Fruit fly (Drosophila melanogaster) whole organism, embryonic: Measurements from ENCODE around the gene Iru.
A peak's percentile ranks its signal among the peaks of the same experiment; 100 is the strongest.

Source experiments
- Abd-B ChIP-seq: fragments of 200-800 bp; sonication (Bioruptor generic); optimal IDR thresholded peaks from 2 replicates; lab custom pipeline; 2018; ENCODE audit warnings: missing biosample characterization, mild to moderate bottlenecking, missing genetic modification characterization, moderate library complexity
- Atf3 ChIP-seq: fragments of 200-800 bp; sonication (Bioruptor generic); optimal IDR thresholded peaks from 3 replicates; lab custom pipeline; 2016; ENCODE audit warnings: missing biosample characterization, missing genetic modification characterization
- B-H2 ChIP-seq: fragments of 200-800 bp; sonication (Bioruptor generic); optimal IDR thresholded peaks from 2 replicates; lab custom pipeline; 2018; ENCODE audit warnings: missing biosample characterization, mild to moderate bottlenecking, missing genetic modification characterization
- Bteb2 ChIP-seq: fragments of 200-800 bp; sonication (Bioruptor generic); optimal IDR thresholded peaks from 2 replicates; lab custom pipeline; 2016; ENCODE audit warnings: missing biosample characterization, missing genetic modification characterization
- CG10147 ChIP-seq: fragments of 200-800 bp; sonication (Bioruptor generic); optimal IDR thresholded peaks from 2 replicates; lab custom pipeline; 2019; ENCODE audit warnings: missing biosample characterization, mild to moderate bottlenecking, missing genetic modification characterization, moderate library complexity
- CG10431 ChIP-seq: fragments of 200-800 bp; sonication (Bioruptor generic); optimal IDR thresholded peaks from 3 replicates; lab custom pipeline; 2018; ENCODE audit warnings: missing biosample characterization, mild to moderate bottlenecking, missing genetic modification characterization
- CG10654 ChIP-seq: fragments of 200-800 bp; sonication (Bioruptor generic); optimal IDR thresholded peaks from 2 replicates; lab custom pipeline; 2016; ENCODE audit warnings: missing biosample characterization, missing genetic modification characterization
- CG11504 ChIP-seq: fragments of 200-800 bp; sonication (Bioruptor generic); optimal IDR thresholded peaks from 3 replicates; lab custom pipeline; 2019; ENCODE audit warnings: missing biosample characterization, mild to moderate bottlenecking, missing genetic modification characterization, moderate library complexity
- CG11695 ChIP-seq: fragments of 200-800 bp; sonication (Bioruptor generic); IDR thresholded peaks from 3 replicates; pipeline ENCODE4 v1.3.6; 2022; ENCODE audit warnings: missing biosample characterization, missing genetic modification characterization
- CG14050 ChIP-seq: fragments of 200-800 bp; sonication (Bioruptor generic); IDR thresholded peaks from 3 replicates; pipeline ENCODE4 v1.3.6; 2022; ENCODE audit warnings: missing biosample characterization, missing genetic modification characterization
- CG15269 ChIP-seq: fragments of 200-800 bp; sonication (Bioruptor generic); optimal IDR thresholded peaks from 2 replicates; lab custom pipeline; 2018; ENCODE audit warnings: missing biosample characterization, mild to moderate bottlenecking, missing genetic modification characterization, moderate library complexity
- CG15514 ChIP-seq: fragments of 200-800 bp; sonication (Bioruptor generic); optimal IDR thresholded peaks from 3 replicates; lab custom pipeline; 2017; ENCODE audit warnings: missing biosample characterization, missing genetic modification characterization, mild to moderate bottlenecking, moderate library complexity, missing genetic modification reagents
- CG17328 ChIP-seq: fragments of 200-800 bp; sonication (Bioruptor generic); IDR thresholded peaks from 2 replicates; pipeline ENCODE4 v1.3.6; 2022; ENCODE audit warnings: missing biosample characterization, missing genetic modification characterization
- CG1792 ChIP-seq: fragments of 200-800 bp; sonication (Bioruptor generic); optimal IDR thresholded peaks from 2 replicates; lab custom pipeline; 2016; ENCODE audit warnings: missing biosample characterization, missing genetic modification characterization
- CG30020 ChIP-seq: fragments of 200-800 bp; optimal IDR thresholded peaks from 2 replicates; lab custom pipeline; 2019; ENCODE audit warnings: missing biosample characterization, mild to moderate bottlenecking, missing genetic modification characterization, moderate library complexity
- CG31365 ChIP-seq: fragments of 200-800 bp; sonication (Bioruptor generic); optimal IDR thresholded peaks from 2 replicates; lab custom pipeline; 2018; ENCODE audit warnings: missing biosample characterization, mild to moderate bottlenecking, missing genetic modification characterization
- CG32767 ChIP-seq: fragments of 200-800 bp; sonication (Bioruptor generic); IDR thresholded peaks from 2 replicates; pipeline ENCODE4 v1.3.6; 2022; ENCODE audit warnings: missing biosample characterization, missing genetic modification characterization
- CG5953 ChIP-seq: fragments of 200-800 bp; sonication (Bioruptor generic); IDR thresholded peaks from 2 replicates; pipeline ENCODE4 v1.3.6; 2022; ENCODE audit warnings: missing biosample characterization, missing genetic modification characterization
- CG6854 ChIP-seq: fragments of 200-800 bp; sonication (Bioruptor generic); optimal IDR thresholded peaks from 3 replicates; lab custom pipeline; 2017; ENCODE audit warnings: missing biosample characterization, mild to moderate bottlenecking, missing genetic modification characterization
- Doc3 ChIP-seq: fragments of 200-800 bp; sonication (Bioruptor generic); IDR thresholded peaks from 3 replicates; pipeline ENCODE4 v1.3.6; 2022; ENCODE audit warnings: missing biosample characterization, missing genetic modification characterization; ENCODE audit not compliant: partially characterized antibody
- Eip74EF ChIP-seq, 2 experiments: fragments of 200-800 bp in 1 of 2; fragments of >200 bp in 1 of 2; sonication (Bioruptor generic) in 1 of 2; optimal IDR thresholded peaks; 2 replicates each; lab custom pipeline; 2017 to 2019; ENCODE audit warnings: missing biosample characterization in 2 of 2, missing genetic modification characterization in 2 of 2, mild to moderate bottlenecking in 1 of 2, moderate library complexity in 1 of 2
- Elba2 ChIP-seq: fragments of 200-800 bp; sonication (Bioruptor generic); optimal IDR thresholded peaks from 3 replicates; lab custom pipeline; 2016; ENCODE audit warnings: missing biosample characterization, missing genetic modification characterization
- Hmx ChIP-seq: fragments of 200-800 bp; sonication (Bioruptor generic); optimal IDR thresholded peaks from 2 replicates; lab custom pipeline; 2016; ENCODE audit warnings: missing biosample characterization, missing genetic modification characterization
- Kr ChIP-seq: fragments of 200-800 bp; sonication (Bioruptor generic); optimal IDR thresholded peaks from 2 replicates; lab custom pipeline; 2017; ENCODE audit warnings: missing biosample characterization, mild to moderate bottlenecking, missing genetic modification characterization
- Mad ChIP-seq: fragments of 200-800 bp; sonication (Bioruptor generic); optimal IDR thresholded peaks from 2 replicates; lab custom pipeline; 2016; ENCODE audit warnings: missing biosample characterization, missing genetic modification characterization
- Max ChIP-seq: fragments of 200-800 bp; sonication (Bioruptor generic); optimal IDR thresholded peaks from 2 replicates; lab custom pipeline; 2016; ENCODE audit warnings: missing biosample characterization, mild to moderate bottlenecking, missing genetic modification characterization
- Myb ChIP-seq: fragments of 200-800 bp; sonication (Bioruptor generic); optimal IDR thresholded peaks from 2 replicates; lab custom pipeline; 2016; ENCODE audit warnings: missing biosample characterization, missing genetic modification characterization
- NK7.1 ChIP-seq: fragments of 200-800 bp; sonication (Bioruptor generic); optimal IDR thresholded peaks from 3 replicates; lab custom pipeline; 2016; ENCODE audit warnings: missing biosample characterization, missing genetic modification characterization
- Poxn ChIP-seq: fragments of 200-800 bp; sonication (Bioruptor generic); IDR thresholded peaks from 2 replicates; pipeline ENCODE4 v1.3.6; 2022; ENCODE audit warnings: missing biosample characterization, missing genetic modification characterization
- Six4 ChIP-seq: fragments of 200-800 bp; sonication (Bioruptor generic); optimal IDR thresholded peaks from 2 replicates; lab custom pipeline; 2016; ENCODE audit warnings: missing biosample characterization, missing genetic modification characterization
- Sox102F ChIP-seq: fragments of 200-800 bp; sonication (Bioruptor generic); optimal IDR thresholded peaks from 2 replicates; lab custom pipeline; 2018; ENCODE audit warnings: missing biosample characterization, mild to moderate bottlenecking, missing genetic modification characterization, moderate library complexity
- Sry-β ChIP-seq: fragments of 200-800 bp; sonication (Bioruptor generic); optimal IDR thresholded peaks from 2 replicates; lab custom pipeline; 2018; ENCODE audit warnings: missing biosample characterization, mild to moderate bottlenecking, missing genetic modification characterization, moderate library complexity
- abd-A ChIP-seq: fragments of 200-800 bp; sonication (Bioruptor generic); optimal IDR thresholded peaks from 3 replicates; lab custom pipeline; 2019; ENCODE audit warnings: missing biosample characterization, mild to moderate bottlenecking, missing genetic modification characterization, moderate library complexity
- cas ChIP-seq: fragments of 200-800 bp; sonication (Bioruptor generic); IDR thresholded peaks from 2 replicates; pipeline ENCODE4 v1.3.6; 2022; ENCODE audit warnings: missing biosample characterization, missing genetic modification characterization
- caup ChIP-seq: fragments of 200-800 bp; sonication (Bioruptor generic); optimal IDR thresholded peaks from 3 replicates; lab custom pipeline; 2017; ENCODE audit warnings: missing biosample characterization, mild to moderate bottlenecking, missing genetic modification characterization, moderate library complexity; ENCODE audit not compliant: severe bottlenecking
- dimm ChIP-seq: fragments of 200-800 bp; sonication (Bioruptor generic); IDR thresholded peaks from 2 replicates; pipeline ENCODE4 v1.3.6; 2022; ENCODE audit warnings: missing biosample characterization, missing genetic modification characterization
- gce ChIP-seq: fragments of 200-800 bp; sonication (Bioruptor generic); IDR thresholded peaks from 3 replicates; pipeline ENCODE4 v1.3.6; 2022; ENCODE audit warnings: missing biosample characterization, missing genetic modification characterization
- gsb-n ChIP-seq: fragments of 200-800 bp; sonication (Bioruptor generic); optimal IDR thresholded peaks from 3 replicates; lab custom pipeline; 2018; ENCODE audit warnings: missing biosample characterization, mild to moderate bottlenecking, missing genetic modification characterization
- gt ChIP-seq: fragments of 200-800 bp; sonication (Bioruptor generic); IDR thresholded peaks from 2 replicates; pipeline ENCODE4 v1.3.6; 2022; ENCODE audit warnings: missing biosample characterization, missing genetic modification characterization
- her ChIP-seq: fragments of 200-800 bp; sonication (Bioruptor generic); optimal IDR thresholded peaks from 2 replicates; lab custom pipeline; 2016; ENCODE audit warnings: missing biosample characterization, missing genetic modification characterization
- hkb ChIP-seq, 2 experiments: fragments of 200-800 bp in 1 of 2; fragments of >200 bp in 1 of 2; sonication (Bioruptor generic) in 1 of 2; IDR thresholded peaks in 1 of 2; optimal IDR thresholded peaks in 1 of 2; 2 replicates each; pipeline versions ENCODE4 v1.3.6 to Lab custom; 2017 to 2022; ENCODE audit warnings: missing biosample characterization in 1 of 2, missing genetic modification characterization in 1 of 2
- kni ChIP-seq: fragments of 200-800 bp; sonication (Bioruptor generic); optimal IDR thresholded peaks from 3 replicates; lab custom pipeline; 2017; ENCODE audit warnings: mild to moderate bottlenecking, missing biosample characterization, missing genetic modification reagents, missing genetic modification characterization
- odd ChIP-seq: fragments of 200-800 bp; sonication (Bioruptor generic); optimal IDR thresholded peaks from 2 replicates; lab custom pipeline; 2017; ENCODE audit warnings: missing biosample characterization, mild to moderate bottlenecking, missing genetic modification characterization
- pros ChIP-seq: fragments of 200-800 bp; sonication (Bioruptor generic); optimal IDR thresholded peaks from 3 replicates; lab custom pipeline; 2019; ENCODE audit warnings: missing biosample characterization, mild to moderate bottlenecking, missing genetic modification characterization, moderate library complexity
- scrt ChIP-seq: fragments of 200-800 bp; sonication (Bioruptor generic); optimal IDR thresholded peaks from 2 replicates; lab custom pipeline; 2018; ENCODE audit warnings: missing biosample characterization, mild to moderate bottlenecking, missing genetic modification characterization, moderate library complexity
- sens ChIP-seq: fragments of 200-800 bp; sonication (Bioruptor generic); peaks from one replicate; lab custom pipeline; 2016; ENCODE audit warnings: missing biosample characterization, missing genetic modification characterization
- seq ChIP-seq: fragments of 200-800 bp; sonication (Bioruptor generic); IDR thresholded peaks from 2 replicates; pipeline ENCODE4 v1.3.6; 2022; ENCODE audit warnings: missing biosample characterization, missing genetic modification characterization
- slbo ChIP-seq: fragments of 200-800 bp; sonication (Bioruptor generic); IDR thresholded peaks from 2 replicates; pipeline ENCODE4 v1.3.6; 2022; ENCODE audit warnings: missing biosample characterization, missing genetic modification characterization
- slou ChIP-seq: fragments of 200-800 bp; sonication (Bioruptor generic); optimal IDR thresholded peaks from 3 replicates; lab custom pipeline; 2016; ENCODE audit warnings: missing biosample characterization, missing genetic modification characterization
- twi ChIP-seq: fragments of 200-800 bp; optimal IDR thresholded peaks from 2 replicates; lab custom pipeline; 2019; ENCODE audit warnings: missing biosample characterization, mild to moderate bottlenecking, missing genetic modification characterization, moderate library complexity
- usp ChIP-seq: fragments of >200 bp; optimal IDR thresholded peaks from 2 replicates; lab custom pipeline; 2017; ENCODE audit warnings: missing biosample characterization, missing genetic modification characterization

The Iru gene

dm6 chr3R:9039448-9039847 is 33.2 kb downstream of the Iru start, which contains the start of gene neur (continued):
- TF ChIP-seq seq (GFP tag; lab: Robert Waterston, UW): no peak
- peak; percentile 76 for TF ChIP-seq sens
- TF ChIP-seq CG17328 (GFP tag; lab: Robert Waterston, UW): no peak
- TF ChIP-seq CG31365 (tag; lab: Kevin White, UChicago): no peak
- TF ChIP-seq odd (GFP tag; lab: Kevin White, UChicago): no peak
- no peak for TF ChIP-seq NK7.1 (GFP tag; lab: Kevin White, UChicago)
- TF ChIP-seq CG11504 (tag; lab: Kevin White, UChicago): no peak
- no peak for TF ChIP-seq scrt (GFP tag; lab: Kevin White, UChicago)
- no peak for TF ChIP-seq CG10654
- no peak for TF ChIP-seq Bteb2 (GFP tag; lab: Kevin White, UChicago)
- no peak for TF ChIP-seq CG14050
- peak; percentile 6 for TF ChIP-seq Myb (GFP tag; lab: Kevin White, UChicago)
- no peak for TF ChIP-seq caup (GFP tag; lab: Kevin White, UChicago)
- TF ChIP-seq Six4 (GFP tag; lab: Kevin White, UChicago): no peak
- no peak for TF ChIP-seq Elba2 (GFP tag; lab: Kevin White, UChicago)
- no peak for TF ChIP-seq cas (GFP tag; lab: Robert Waterston, UW)
- TF ChIP-seq twi (tag; lab: Kevin White, UChicago): peak; percentile 28
- no peak for TF ChIP-seq CG5953 (GFP tag; lab: Robert Waterston, UW)
- peak; percentile 39; the same call in 1 of the 2 replicates for TF ChIP-seq slbo
- TF ChIP-seq Abd-B (GFP tag; lab: Kevin White, UChicago): peak; percentile 27
- no peak for TF ChIP-seq gt (GFP tag; lab: Robert Waterston, UW)
- TF ChIP-seq hkb (optimal IDR thresholded peaks at IDR 0.05; lab: Kevin White, UChicago): no peak
- no peak for TF ChIP-seq hkb (GFP tag; IDR thresholded peaks at IDR 0.05; lab: Robert Waterston, UW)
- TF ChIP-seq slou (GFP tag; lab: Kevin White, UChicago): no peak
- no peak for TF ChIP-seq abd-A (tag; lab: Kevin White, UChicago)
- peak; percentile 58 for TF ChIP-seq Max
- TF ChIP-seq Eip74EF (GFP tag; optimal IDR thresholded peaks at IDR 0.05; lab: Kevin White, UChicago): no peak
- no peak for TF ChIP-seq gce (GFP tag; lab: Robert Waterston, UW)
- no peak for TF ChIP-seq her
- no peak for TF ChIP-seq CG1792
- TF ChIP-seq CG15269 (tag; lab: Kevin White, UChicago): no peak
- no peak for TF ChIP-seq Mad (GFP tag; lab: Kevin White, UChicago)
- TF ChIP-seq CG11695 (GFP tag; lab: Robert Waterston, UW): no peak
- TF ChIP-seq B-H2 (GFP tag; lab: Kevin White, UChicago): no peak
- peak; percentile 31 for TF ChIP-seq gsb-n (tag; lab: Kevin White, UChicago)
- TF ChIP-seq Atf3 (GFP tag; lab: Kevin White, UChicago): no peak
- no peak for TF ChIP-seq Poxn (GFP tag; lab: Robert Waterston, UW)
- TF ChIP-seq pros (GFP tag; lab: Kevin White, UChicago): no peak
- peak; percentile 51 for TF ChIP-seq CG15514 (GFP tag; lab: Kevin White, UChicago)
- no peak for TF ChIP-seq usp (GFP tag; lab: Kevin White, UChicago)
- no peak for TF ChIP-seq kni
- TF ChIP-seq CG6854: no peak
- TF ChIP-seq CG10431 (GFP tag; lab: Kevin White, UChicago): no peak
- TF ChIP-seq Sox102F (GFP tag; lab: Kevin White, UChicago): no peak
- peak; percentile 57 for TF ChIP-seq CG10147 (GFP tag; lab: Kevin White, UChicago)
- TF ChIP-seq CG30020 (tag; lab: Kevin White, UChicago): peak; percentile 38
- TF ChIP-seq Doc3 (GFP tag; lab: Robert Waterston, UW): peak; percentile 59
- no peak for TF ChIP-seq Sry-β (GFP tag; lab: Kevin White, UChicago)
- TF ChIP-seq dimm (GFP tag; lab: Robert Waterston, UW): no peak
- no peak for TF ChIP-seq Kr (GFP tag; lab: Kevin White, UChicago)
- no peak for TF ChIP-seq Hmx (GFP tag; lab: Kevin White, UChicago)
- no peak for TF ChIP-seq CG32767 (GFP tag; lab: Robert Waterston, UW)
